Fruit fly (Drosophila melanogaster) whole organism, embryonic: Measurements from ENCODE around the gene sesB.

ENCODE experiments used
- Abd-B ChIP-seq: fragments of 200-800 bp; sonication (Bioruptor generic); optimal IDR thresholded peaks from 2 replicates; lab custom pipeline; 2018; ENCODE audit warnings: missing biosample characterization, mild to moderate bottlenecking, missing genetic modification characterization, moderate library complexity
- Aef1 ChIP-seq: fragments of 200-800 bp; sonication (Bioruptor generic); IDR thresholded peaks from 3 replicates; pipeline ENCODE4 v1.3.6; 2022; ENCODE audit warnings: missing biosample characterization, missing genetic modification characterization
- B-H1 ChIP-seq: fragments of 200-800 bp; sonication (Bioruptor generic); IDR thresholded peaks from 3 replicates; pipeline ENCODE4 v1.3.6; 2022; ENCODE audit warnings: missing biosample characterization, missing genetic modification characterization
- BtbVII ChIP-seq: fragments of 200-800 bp; sonication (Bioruptor generic); optimal IDR thresholded peaks from 3 replicates; lab custom pipeline; 2017; ENCODE audit warnings: missing biosample characterization, mild to moderate bottlenecking, missing genetic modification characterization
- CG10209 ChIP-seq: fragments of 200-800 bp; sonication (Bioruptor generic); optimal IDR thresholded peaks from 3 replicates; lab custom pipeline; 2017; ENCODE audit warnings: missing biosample characterization, mild to moderate bottlenecking, missing genetic modification characterization, missing genetic modification reagents
- CG12219 ChIP-seq: fragments of 200-800 bp; sonication (Bioruptor generic); optimal IDR thresholded peaks from 3 replicates; lab custom pipeline; 2018; ENCODE audit warnings: missing biosample characterization, mild to moderate bottlenecking, missing genetic modification characterization
- CG12744 ChIP-seq: fragments of 200-800 bp; sonication (Bioruptor generic); optimal IDR thresholded peaks from 2 replicates; lab custom pipeline; 2016; ENCODE audit warnings: missing biosample characterization, missing genetic modification characterization
- CG1603 ChIP-seq: fragments of 200-800 bp; sonication (Bioruptor generic); optimal IDR thresholded peaks from 2 replicates; lab custom pipeline; 2019; ENCODE audit warnings: missing biosample characterization, mild to moderate bottlenecking, missing genetic modification characterization, moderate library complexity
- CG17568 ChIP-seq: fragments of 200-800 bp; sonication (Bioruptor generic); optimal IDR thresholded peaks from 2 replicates; lab custom pipeline; 2018; ENCODE audit warnings: missing biosample characterization, mild to moderate bottlenecking, missing genetic modification characterization, moderate library complexity
- CG18262 ChIP-seq: fragments of 200-800 bp; optimal IDR thresholded peaks from 3 replicates; lab custom pipeline; 2019; ENCODE audit warnings: missing biosample characterization, mild to moderate bottlenecking, missing genetic modification characterization, moderate library complexity
- CG2116 ChIP-seq: fragments of 200-800 bp; sonication (Bioruptor generic); optimal IDR thresholded peaks from 3 replicates; lab custom pipeline; 2018; ENCODE audit warnings: missing biosample characterization, mild to moderate bottlenecking, missing genetic modification characterization
- CG2875 ChIP-seq: fragments of 200-800 bp; sonication (Bioruptor generic); optimal IDR thresholded peaks from 2 replicates; lab custom pipeline; 2017; ENCODE audit warnings: missing biosample characterization, mild to moderate bottlenecking, missing genetic modification characterization, missing genetic modification reagents
- CG5245 ChIP-seq: fragments of 200-800 bp; sonication (Bioruptor generic); optimal IDR thresholded peaks from 3 replicates; lab custom pipeline; 2016; ENCODE audit warnings: missing biosample characterization, missing genetic modification characterization
- CG5953 ChIP-seq: fragments of 200-800 bp; sonication (Bioruptor generic); IDR thresholded peaks from 2 replicates; pipeline ENCODE4 v1.3.6; 2022; ENCODE audit warnings: missing biosample characterization, missing genetic modification characterization
- CG6254 ChIP-seq: fragments of 200-800 bp; sonication (Bioruptor generic); optimal IDR thresholded peaks from 3 replicates; lab custom pipeline; 2017; ENCODE audit warnings: mild to moderate bottlenecking, missing biosample characterization, missing genetic modification reagents, missing genetic modification characterization
- CG9437 ChIP-seq: fragments of 200-800 bp; sonication (Bioruptor generic); optimal IDR thresholded peaks from 2 replicates; lab custom pipeline; 2018; ENCODE audit warnings: missing biosample characterization, mild to moderate bottlenecking, missing genetic modification characterization
- CG9609 ChIP-seq: fragments of 200-800 bp; sonication (Bioruptor generic); optimal IDR thresholded peaks from 3 replicates; lab custom pipeline; 2016; ENCODE audit warnings: missing biosample characterization, missing genetic modification characterization
- Dad ChIP-seq: fragments of 200-800 bp; sonication (Bioruptor generic); optimal IDR thresholded peaks from 3 replicates; lab custom pipeline; 2016; ENCODE audit warnings: missing biosample characterization, missing genetic modification characterization
- Dref ChIP-seq: fragments of 200-800 bp; sonication (Bioruptor generic); IDR thresholded peaks from 2 replicates; pipeline ENCODE4 v1.3.6; 2022; ENCODE audit warnings: missing biosample characterization, missing genetic modification characterization
- Drgx ChIP-seq: fragments of 200-800 bp; sonication (Bioruptor generic); IDR thresholded peaks from 2 replicates; pipeline ENCODE4 v1.3.6; 2022; ENCODE audit warnings: missing biosample characterization, missing genetic modification characterization
- E2f2 ChIP-seq: fragments of 200-800 bp; sonication (Bioruptor generic); IDR thresholded peaks from 2 replicates; pipeline ENCODE4 v1.3.6; 2022; ENCODE audit warnings: missing biosample characterization, missing genetic modification characterization
- Elba2 ChIP-seq: fragments of 200-800 bp; sonication (Bioruptor generic); optimal IDR thresholded peaks from 3 replicates; lab custom pipeline; 2016; ENCODE audit warnings: missing biosample characterization, missing genetic modification characterization
- GATAe ChIP-seq: fragments of 200-800 bp; sonication (Bioruptor generic); conservative IDR thresholded peaks from 2 replicates; pipeline ENCODE4 v1.3.6; 2022; ENCODE audit warnings: missing biosample characterization, missing genetic modification characterization
- H2.0 ChIP-seq: fragments of 200-800 bp; sonication (Bioruptor generic); IDR thresholded peaks from 2 replicates; pipeline ENCODE4 v1.3.6; 2022; ENCODE audit warnings: missing biosample characterization, missing genetic modification characterization
- HmgZ ChIP-seq: fragments of 200-800 bp; sonication (Bioruptor generic); optimal IDR thresholded peaks from 2 replicates; lab custom pipeline; 2018; ENCODE audit warnings: missing biosample characterization, mild to moderate bottlenecking, missing genetic modification characterization
- Hsf ChIP-seq: fragments of 200-800 bp; sonication (Bioruptor generic); optimal IDR thresholded peaks from 3 replicates; lab custom pipeline; 2016; ENCODE audit warnings: missing biosample characterization, missing genetic modification characterization
- Kr ChIP-seq: fragments of 200-800 bp; sonication (Bioruptor generic); optimal IDR thresholded peaks from 2 replicates; lab custom pipeline; 2017; ENCODE audit warnings: missing biosample characterization, mild to moderate bottlenecking, missing genetic modification characterization
- Lpt ChIP-seq: fragments of >200 bp; optimal IDR thresholded peaks from 2 replicates; lab custom pipeline; 2018; ENCODE audit warnings: missing biosample characterization, missing genetic modification characterization
- Mes4 ChIP-seq: fragments of 200-800 bp; sonication (Bioruptor generic); optimal IDR thresholded peaks from 2 replicates; lab custom pipeline; 2016; ENCODE audit warnings: missing biosample characterization, missing genetic modification characterization
- Rx ChIP-seq: fragments of 200-800 bp; sonication (Bioruptor generic); IDR thresholded peaks from 2 replicates; pipeline ENCODE4 v1.3.6; 2022; ENCODE audit warnings: missing biosample characterization, missing genetic modification characterization
- aop ChIP-seq: fragments of 200-800 bp; sonication (Bioruptor generic); IDR thresholded peaks from 2 replicates; pipeline ENCODE4 v1.3.6; 2022; ENCODE audit warnings: missing biosample characterization, missing genetic modification characterization
- ara ChIP-seq: fragments of 200-800 bp; sonication (Bioruptor generic); IDR thresholded peaks from 2 replicates; pipeline ENCODE4 v1.3.6; 2022; ENCODE audit warnings: missing biosample characterization, missing genetic modification characterization
- cad ChIP-seq: fragments of >200 bp; optimal IDR thresholded peaks from 2 replicates; lab custom pipeline; 2017; ENCODE audit warnings: missing biosample characterization, missing genetic modification characterization
- chm ChIP-seq: fragments of 200-800 bp; sonication (Bioruptor generic); IDR thresholded peaks from 2 replicates; pipeline ENCODE4 v1.3.6; 2022; ENCODE audit warnings: missing biosample characterization, missing genetic modification characterization
- ci ChIP-seq: fragments of 200-800 bp; sonication (Bioruptor generic); IDR thresholded peaks from 3 replicates; pipeline ENCODE4 v1.3.6; 2022; ENCODE audit warnings: missing biosample characterization, missing genetic modification characterization
- disco-r ChIP-seq: fragments of 200-800 bp; sonication (Bioruptor generic); optimal IDR thresholded peaks from 2 replicates; lab custom pipeline; 2016; ENCODE audit warnings: missing biosample characterization, missing genetic modification characterization
- ewg ChIP-seq: fragments of 200-800 bp; sonication (Bioruptor generic); optimal IDR thresholded peaks from 3 replicates; lab custom pipeline; 2017; ENCODE audit warnings: mild to moderate bottlenecking, missing biosample characterization, missing genetic modification reagents, missing genetic modification characterization
- fru ChIP-seq: fragments of >200 bp; optimal IDR thresholded peaks from 2 replicates; lab custom pipeline; 2017
- fu2 ChIP-seq: fragments of 200-800 bp; sonication (Bioruptor generic); optimal IDR thresholded peaks from 2 replicates; lab custom pipeline; 2016; ENCODE audit warnings: missing biosample characterization, missing genetic modification characterization
- gsb-n ChIP-seq: fragments of 200-800 bp; sonication (Bioruptor generic); optimal IDR thresholded peaks from 3 replicates; lab custom pipeline; 2018; ENCODE audit warnings: missing biosample characterization, mild to moderate bottlenecking, missing genetic modification characterization
- kay ChIP-seq: fragments of 200-800 bp; sonication (Bioruptor generic); optimal IDR thresholded peaks from 2 replicates; lab custom pipeline; 2016; ENCODE audit warnings: missing biosample characterization, missing genetic modification characterization
- ken ChIP-seq: fragments of 200-800 bp; sonication (Bioruptor generic); IDR thresholded peaks from 3 replicates; pipeline ENCODE4 v1.3.6; 2022; ENCODE audit warnings: missing biosample characterization, missing genetic modification characterization
- maf-S ChIP-seq: fragments of 200-800 bp; sonication (Bioruptor generic); optimal IDR thresholded peaks from 2 replicates; lab custom pipeline; 2016; ENCODE audit warnings: missing biosample characterization, missing genetic modification characterization
- nmo ChIP-seq: fragments of 200-800 bp; sonication (Bioruptor generic); optimal IDR thresholded peaks from 2 replicates; lab custom pipeline; 2018; ENCODE audit warnings: missing biosample characterization, mild to moderate bottlenecking, missing genetic modification characterization, moderate library complexity
- onecut ChIP-seq: fragments of 200-800 bp; sonication (Bioruptor generic); IDR thresholded peaks from 2 replicates; pipeline ENCODE4 v1.3.6; 2022; ENCODE audit warnings: missing biosample characterization, missing genetic modification characterization
- org-1 ChIP-seq: fragments of 200-800 bp; sonication (Bioruptor generic); optimal IDR thresholded peaks from 2 replicates; lab custom pipeline; 2017; ENCODE audit warnings: missing biosample characterization, missing genetic modification characterization
- otp ChIP-seq: fragments of 200-800 bp; sonication (Bioruptor generic); IDR thresholded peaks from 3 replicates; pipeline ENCODE4, ENCODE4 v1.3.6; 2022; ENCODE audit warnings: missing biosample characterization, missing genetic modification characterization
- pfk ChIP-seq: fragments of 200-800 bp; sonication (Bioruptor generic); optimal IDR thresholded peaks from 2 replicates; lab custom pipeline; 2018; ENCODE audit warnings: missing biosample characterization, mild to moderate bottlenecking, missing genetic modification characterization, moderate library complexity
- pzg ChIP-seq: fragments of 200-800 bp; sonication (Bioruptor generic); optimal IDR thresholded peaks from 3 replicates; lab custom pipeline; 2018; ENCODE audit warnings: missing biosample characterization, mild to moderate bottlenecking, missing genetic modification characterization, moderate library complexity
- repo ChIP-seq: fragments of 200-800 bp; sonication (Bioruptor generic); optimal IDR thresholded peaks from 2 replicates; lab custom pipeline; 2016; ENCODE audit warnings: missing biosample characterization, missing genetic modification characterization
- twi ChIP-seq: fragments of 200-800 bp; optimal IDR thresholded peaks from 2 replicates; lab custom pipeline; 2019; ENCODE audit warnings: missing biosample characterization, mild to moderate bottlenecking, missing genetic modification characterization, moderate library complexity
- wdn ChIP-seq: fragments of 200-800 bp; sonication (Bioruptor generic); IDR thresholded peaks from 2 replicates; pipeline ENCODE4 v1.3.6; 2022; ENCODE audit warnings: missing biosample characterization, missing genetic modification characterization
- zen2 ChIP-seq: fragments of 200-800 bp; sonication (Bioruptor generic); IDR thresholded peaks from 3 replicates; pipeline ENCODE4 v1.3.6; 2022; ENCODE audit warnings: missing biosample characterization, missing genetic modification characterization; ENCODE audit not compliant: partially characterized antibody

Gene sesB

dm6 chrX:10815511-10816080 lies 28.8 kb upstream of the sesB start (continued):
- no peak for TF ChIP-seq BtbVII
- no peak for TF ChIP-seq wdn (GFP tag; lab: Robert Waterston, UW)
- TF ChIP-seq CG2875 (GFP tag; lab: Kevin White, UChicago) = no peak
- TF ChIP-seq repo = no peak
- no peak for TF ChIP-seq CG5245 (GFP tag; lab: Kevin White, UChicago)
- no peak for TF ChIP-seq cad (GFP tag; lab: Kevin White, UChicago)
- TF ChIP-seq Hsf (GFP tag; lab: Kevin White, UChicago) = no peak
- TF ChIP-seq CG9609 (GFP tag; lab: Kevin White, UChicago) = no peak
- TF ChIP-seq Dad (GFP tag; lab: Kevin White, UChicago) = no peak
- 0 out of 3 replicates have a peak, but pooled peaks have one; percentile 36 for TF ChIP-seq ci (GFP tag; lab: Robert Waterston, UW)
- no peak for TF ChIP-seq B-H1
- TF ChIP-seq CG2116 = no peak
- no peak for TF ChIP-seq org-1 (GFP tag; lab: Kevin White, UChicago)
- no peak for TF ChIP-seq Dref (GFP tag; lab: Robert Waterston, UW)
- TF ChIP-seq CG6254 = no peak
- TF ChIP-seq zen2 (GFP tag; lab: Robert Waterston, UW) = no peak
- no peak for TF ChIP-seq CG5953 (GFP tag; lab: Robert Waterston, UW)
- TF ChIP-seq CG1603 (tag; lab: Kevin White, UChicago) = no peak
- TF ChIP-seq CG17568 (GFP tag; lab: Kevin White, UChicago) = no peak
- TF ChIP-seq fu2 (GFP tag; lab: Kevin White, UChicago) = no peak
- TF ChIP-seq fru (lab: Kevin White, UChicago) = no peak
- no peak for TF ChIP-seq Abd-B (GFP tag; lab: Kevin White, UChicago)
- no peak for TF ChIP-seq Kr (GFP tag; lab: Kevin White, UChicago)
- TF ChIP-seq twi (tag; lab: Kevin White, UChicago) = no peak
- TF ChIP-seq onecut (GFP tag; lab: Robert Waterston, UW) = no peak
- no peak for TF ChIP-seq maf-S (GFP tag; lab: Kevin White, UChicago)
- TF ChIP-seq GATAe (GFP tag; lab: Robert Waterston, UW) = no peak
- no peak for TF ChIP-seq Aef1
- TF ChIP-seq Lpt (GFP tag; lab: Kevin White, UChicago) = no peak
- no peak for TF ChIP-seq pzg (GFP tag; lab: Kevin White, UChicago)
- TF ChIP-seq CG10209 (GFP tag; lab: Kevin White, UChicago) = no peak
- no peak for TF ChIP-seq Elba2 (GFP tag; lab: Kevin White, UChicago)
- no peak for TF ChIP-seq gsb-n (tag; lab: Kevin White, UChicago)
- no peak for TF ChIP-seq CG12219 (GFP tag; lab: Kevin White, UChicago)
- no peak for TF ChIP-seq Drgx
- TF ChIP-seq Mes4 (GFP tag; lab: Kevin White, UChicago) = no peak
- TF ChIP-seq aop (GFP tag; lab: Robert Waterston, UW) = no peak
- TF ChIP-seq ara (GFP tag; lab: Robert Waterston, UW) = no peak
- no peak for TF ChIP-seq disco-r (GFP tag; lab: Kevin White, UChicago)
- TF ChIP-seq HmgZ (tag; lab: Kevin White, UChicago) = peak; percentile 63
- TF ChIP-seq kay (GFP tag; lab: Kevin White, UChicago) = no peak
- TF ChIP-seq pfk (GFP tag; lab: Kevin White, UChicago) = no peak
- TF ChIP-seq CG18262 (tag; lab: Kevin White, UChicago) = no peak
- TF ChIP-seq ewg (GFP tag; lab: Kevin White, UChicago) = no peak
- TF ChIP-seq Rx (GFP tag; lab: Robert Waterston, UW) = no peak
- peak; percentile 16; the same call in 1 of the 2 replicates for TF ChIP-seq E2f2 (GFP tag; lab: Robert Waterston, UW)
- no peak for TF ChIP-seq ken (GFP tag; lab: Robert Waterston, UW)
- TF ChIP-seq H2.0 = no peak
- TF ChIP-seq CG9437 (GFP tag; lab: Kevin White, UChicago) = peak; percentile 1
- no peak for TF ChIP-seq nmo (GFP tag; lab: Kevin White, UChicago)
- no peak; the same call in none of the 2 replicates for TF ChIP-seq chm (GFP tag; lab: Robert Waterston, UW)
- TF ChIP-seq CG12744 (GFP tag; lab: Kevin White, UChicago) = no peak
- TF ChIP-seq otp (GFP tag; lab: Robert Waterston, UW) = 0 out of 3 replicates have a peak, but pooled peaks have one; percentile 31
